Worm (Caenorhabditis elegans): ENCODE results near the gene kin-15.
"Not testable (repeated sequence)": the region's sequence is repeated elsewhere in the genome, so short reads cannot be mapped to it uniquely, and the experiment has no call there.

kin-15 gene

ce11 chrII:9461881-9462280, 28.4 kb upstream of the kin-15 start, which contains the start of gene chil-21:
Gene chil-21 (minus strand): TSS chrII:9461981.
- not testable (repeated sequence) for TF ChIP-seq ama-1 (optimal IDR thresholded peaks at IDR 0.05); mes-2 (tag; optimal IDR thresholded peaks at IDR 0.05; ENCODE audit: poor library complexity, severe bottlenecking); Y5F2A.4 (GFP tag; optimal IDR thresholded peaks at IDR 0.05)

ce11 chrII:9459462-9459861, 26.0 kb upstream of the kin-15 start, which contains the start of gene R09D1.14:
Gene R09D1.14 (minus strand): TSS chrII:9459562.
- not testable (repeated sequence) for TF ChIP-seq jun-1 (tag; optimal IDR thresholded peaks at IDR 0.05); daf-16 (GFP tag; optimal IDR thresholded peaks at IDR 0.05); daf-16 (tag; optimal IDR thresholded peaks at IDR 0.05); ztf-11 (tag; optimal IDR thresholded peaks at IDR 0.05)

ce11 chrII:9454304-9454703, 20.8 kb upstream of the kin-15 start, which contains the start of gene chil-19:
Gene chil-19 (minus strand): TSS chrII:9454404.
- TF ChIP-seq set-16 (GFP tag; IDR thresholded peaks at IDR 0.05) (no peak), unc-39 (tag; optimal IDR thresholded peaks at IDR 0.05) (no peak), hif-1 (tag; optimal IDR thresholded peaks at IDR 0.05) (no peak), dpl-1 (GFP tag; optimal IDR thresholded peaks at IDR 0.05) (no peak), ama-1 (optimal IDR thresholded peaks at IDR 0.05) (no peak)

- TF ChIP-seq attf-4 (tag; optimal IDR thresholded peaks at IDR 0.05); Y5F2A.4 (GFP tag; optimal IDR thresholded peaks at IDR 0.05); ctbp-1 (GFP tag; IDR thresholded peaks at IDR 0.05): not testable (repeated sequence)
Observed at ce11 chrII:9452172-9452571, 18.7 kb upstream of the kin-15 start, which contains the start of gene R09D1.12. Gene R09D1.12 (minus strand): TSS chrII:9452272.

- no peak for TF ChIP-seq nhr-102 (tag; optimal IDR thresholded peaks at IDR 0.05)
- no peak for TF ChIP-seq ceh-44 (GFP tag; IDR thresholded peaks at IDR 0.05)
- TF ChIP-seq lin-39 (tag; optimal IDR thresholded peaks at IDR 0.05) = no peak
- TF ChIP-seq sdz-12 (GFP tag; optimal IDR thresholded peaks at IDR 0.05) = no peak
- TF ChIP-seq nhr-77 (tag; optimal IDR thresholded peaks at IDR 0.05) = no peak
- no peak for TF ChIP-seq ztf-7 (tag; optimal IDR thresholded peaks at IDR 0.05)
- no peak for TF ChIP-seq T20F7.1 (GFP tag; optimal IDR thresholded peaks at IDR 0.05)
- no peak for TF ChIP-seq vab-7 (GFP tag; IDR thresholded peaks at IDR 0.05)
- no peak for TF ChIP-seq hmg-1.1 (GFP tag; IDR thresholded peaks at IDR 0.05)
- TF ChIP-seq php-3 (GFP tag; IDR thresholded peaks at IDR 0.05) = no peak
- no peak for TF ChIP-seq F26F4.8 (GFP tag; conservative IDR thresholded peaks at IDR 0.05)
Observed at ce11 chrII:9447965-9448364, 14.5 kb upstream of the kin-15 start, which contains the start of gene chil-18. Gene chil-18 (plus strand): TSS chrII:9448265.

ce11 chrII:9445368-9445767, 11.9 kb upstream of the kin-15 start, which contains the start of gene R09D1.13:
Gene R09D1.13 (minus strand): TSS chrII:9445468.
- TF ChIP-seq mes-2 (tag; optimal IDR thresholded peaks at IDR 0.05; ENCODE audit: poor library complexity, severe bottlenecking) (no peak), nhr-111 (GFP tag; optimal IDR thresholded peaks at IDR 0.05) (no peak), attf-4 (tag; optimal IDR thresholded peaks at IDR 0.05) (no peak), spr-1 (tag; optimal IDR thresholded peaks at IDR 0.05) (no peak), Y105C5A.15 (GFP tag; IDR thresholded peaks at IDR 0.05) (no peak), ceh-32 (tag; optimal IDR thresholded peaks at IDR 0.05; ENCODE audit: poor library complexity) (no peak), mxl-3 (GFP tag; optimal IDR thresholded peaks at IDR 0.05) (no peak), F49E8.2 (tag; optimal IDR thresholded peaks at IDR 0.05; ENCODE audit: borderline replicate concordance) (no peak), zip-11 (GFP tag; IDR thresholded peaks at IDR 0.05) (no peak), egl-27 (tag; optimal IDR thresholded peaks at IDR 0.05) (no peak), zag-1 (tag; optimal IDR thresholded peaks at IDR 0.05) (no peak), ama-1 (optimal IDR thresholded peaks at IDR 0.05) (no peak), ceh-82 (tag; optimal IDR thresholded peaks at IDR 0.05) (no peak), jun-1 (tag; optimal IDR thresholded peaks at IDR 0.05) (no peak), daf-16 (GFP tag; optimal IDR thresholded peaks at IDR 0.05) (no peak), daf-16 (tag; optimal IDR thresholded peaks at IDR 0.05) (no peak), nhr-11 (tag; optimal IDR thresholded peaks at IDR 0.05) (no peak), pqm-1 (tag; optimal IDR thresholded peaks at IDR 0.05) (no peak), vab-7 (GFP tag; IDR thresholded peaks at IDR 0.05) (no peak), F10B5.3 (tag; optimal IDR thresholded peaks at IDR 0.05) (no peak), lin-13 (GFP tag; optimal IDR thresholded peaks at IDR 0.05) (no peak)

Data from whole organism, L4 larva.